Fruit fly (Drosophila melanogaster) whole organism, larva: ENCODE results near the gene Cyp313a1.

Experiments
- noc ChIP-seq: fragments of 200-800 bp; sonication (Bioruptor generic); optimal IDR thresholded peaks from 3 replicates; lab custom pipeline; 2019; ENCODE audit warnings: missing biosample characterization, mild to moderate bottlenecking, missing genetic modification characterization, moderate library complexity

Cyp313a1 gene

DNA sequence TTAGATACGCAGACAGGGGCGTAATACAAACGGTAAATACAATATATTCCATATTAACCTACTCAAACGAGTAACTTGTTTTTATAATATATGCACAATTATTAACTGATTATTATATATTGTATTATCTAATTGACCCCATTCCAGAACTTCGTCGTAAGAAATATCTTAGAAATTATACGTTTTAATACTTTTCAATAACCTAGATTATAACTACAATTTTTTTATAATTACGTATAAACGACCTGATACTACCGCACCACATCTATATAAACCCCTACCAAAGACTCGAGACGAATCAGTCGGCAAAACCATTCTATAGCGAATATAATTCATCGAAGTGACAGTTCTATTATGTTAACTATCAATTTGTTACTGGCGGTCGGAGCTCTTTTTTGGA, at the start of gene Cyp313a1:
TSS of gene Cyp313a1 (plus strand) at position 301 of the 400 bp plus-strand sequence.
- TF ChIP-seq noc (tag; lab: Kevin White, UChicago) = no peak

DNA sequence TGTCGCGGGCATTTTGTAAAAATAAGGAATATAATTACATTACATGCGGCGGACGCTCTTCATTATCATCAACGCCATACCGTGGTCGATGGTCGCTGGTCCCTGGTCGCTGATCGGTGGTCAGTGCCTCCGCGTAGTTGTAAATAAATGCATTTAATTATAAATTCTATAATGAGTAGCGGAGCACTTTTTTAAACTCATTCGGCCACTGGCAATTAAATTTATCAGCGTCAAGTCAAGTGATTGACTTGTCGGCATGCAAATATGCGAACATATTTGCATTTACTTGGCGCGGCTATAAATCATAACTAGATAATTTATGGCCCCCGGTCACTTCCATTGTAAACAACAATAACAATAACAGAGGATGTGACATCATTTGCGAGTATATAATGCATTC, 49.4 kb upstream of the Cyp313a1 start:
- no peak for TF ChIP-seq noc (tag; lab: Kevin White, UChicago)

DNA sequence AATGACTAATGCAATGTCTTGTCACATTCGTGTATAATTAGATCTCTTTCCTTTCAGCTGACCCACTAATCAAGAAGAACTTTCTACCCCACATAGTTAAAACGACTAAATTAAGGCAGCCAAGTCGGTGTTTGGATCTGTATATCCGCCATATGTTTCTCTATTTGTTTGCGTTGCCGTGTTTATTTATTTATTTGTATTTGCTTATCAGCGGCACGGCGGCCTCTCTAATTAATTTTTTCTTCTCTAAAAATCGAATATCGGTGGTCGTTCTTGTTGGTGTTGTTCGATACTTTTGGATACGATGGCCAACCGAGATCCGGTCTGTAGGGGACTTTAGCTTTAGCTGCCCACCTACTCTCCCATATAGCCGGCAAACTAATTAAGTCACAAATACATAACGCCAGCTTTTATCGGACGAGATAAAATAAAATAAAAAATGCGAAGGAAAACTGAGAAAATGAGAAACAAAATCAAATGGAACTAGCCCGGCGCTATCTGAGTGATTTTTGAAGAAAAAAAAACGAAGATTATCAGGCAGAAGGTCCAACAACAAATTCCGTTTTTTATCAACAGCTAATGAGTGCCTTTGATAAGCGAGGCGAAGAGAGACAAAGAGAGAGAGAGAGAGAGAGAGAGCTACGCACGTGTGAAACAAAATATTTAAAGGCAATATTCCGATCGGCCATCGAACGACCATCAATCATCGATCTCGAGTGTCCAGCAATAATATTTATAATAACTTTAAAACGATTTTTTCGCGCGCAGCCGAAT, 48.1 kb upstream of the Cyp313a1 start:
- TF ChIP-seq noc (tag; lab: Kevin White, UChicago) = peak; percentile 25

DNA sequence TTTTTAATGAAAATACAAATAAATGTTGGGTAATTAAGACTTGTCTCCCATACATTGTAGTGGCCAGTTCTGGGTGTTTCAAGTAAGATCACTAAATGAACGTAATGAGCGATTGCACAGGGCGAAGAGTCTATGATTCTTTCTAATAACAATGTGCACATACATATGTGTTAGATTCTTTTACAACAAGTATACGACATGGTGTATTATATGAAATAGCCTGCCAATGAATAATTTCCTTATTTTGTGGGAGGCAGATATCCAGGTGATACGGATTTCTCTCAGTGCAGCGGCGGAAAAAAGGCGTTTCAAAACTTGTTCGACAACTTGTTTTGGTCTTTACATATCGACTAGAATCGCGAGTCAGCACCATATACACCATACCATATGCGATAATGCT, 47.3 kb upstream of the Cyp313a1 start:
- TF ChIP-seq noc (tag; lab: Kevin White, UChicago) = no peak

DNA sequence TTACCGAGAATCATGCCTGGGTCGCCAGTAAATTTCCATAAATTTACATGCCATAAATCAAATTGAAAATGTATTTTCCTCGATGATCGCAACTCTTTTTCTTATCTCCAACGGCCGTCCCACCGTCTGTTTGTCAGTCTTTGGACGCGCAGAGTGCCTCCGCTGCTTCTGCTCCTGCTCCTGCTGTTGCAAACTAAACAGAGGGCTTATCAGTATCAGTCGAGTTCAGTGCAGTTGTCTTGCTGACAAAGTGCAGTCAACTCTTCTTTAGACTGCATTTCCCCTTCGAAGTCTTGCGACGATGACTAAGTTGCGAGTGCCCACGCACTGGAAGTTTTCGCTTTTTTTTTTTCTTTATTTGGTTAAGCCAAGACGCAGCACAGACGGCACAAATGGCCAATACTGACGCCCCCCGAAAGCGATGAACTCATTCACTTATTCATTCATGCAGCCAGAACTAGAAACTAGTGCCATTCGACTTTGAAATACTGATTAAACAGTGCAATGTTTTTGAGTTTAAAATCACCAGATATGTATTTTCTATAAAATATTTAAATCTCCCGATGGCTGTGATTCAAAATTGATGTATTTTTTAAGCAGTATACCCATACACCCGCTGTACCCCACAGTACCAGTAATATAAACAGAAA, 46.7 kb upstream of the Cyp313a1 start:
- TF ChIP-seq noc (tag; lab: Kevin White, UChicago) = no peak

DNA sequence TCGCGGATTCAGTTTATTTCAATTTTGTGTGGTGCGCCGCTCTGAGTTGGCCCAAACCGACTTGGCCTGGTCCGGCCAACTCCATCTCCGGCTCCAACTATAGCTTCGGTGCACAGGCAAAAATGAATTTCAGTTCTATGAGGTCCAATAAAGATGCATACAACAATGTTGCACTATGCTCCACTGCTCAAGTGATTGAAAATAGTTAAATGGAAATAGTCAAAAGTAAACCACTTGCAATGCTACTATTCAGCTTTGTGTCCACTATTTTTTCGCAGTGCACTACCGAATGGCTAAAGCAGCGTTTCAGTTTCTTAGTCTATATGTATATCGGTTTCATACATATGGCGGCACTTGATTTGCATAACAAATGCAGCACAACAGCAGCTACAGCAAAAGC, 44.6 kb upstream of the Cyp313a1 start:
- peak; percentile 23 for TF ChIP-seq noc (tag; lab: Kevin White, UChicago)

DNA sequence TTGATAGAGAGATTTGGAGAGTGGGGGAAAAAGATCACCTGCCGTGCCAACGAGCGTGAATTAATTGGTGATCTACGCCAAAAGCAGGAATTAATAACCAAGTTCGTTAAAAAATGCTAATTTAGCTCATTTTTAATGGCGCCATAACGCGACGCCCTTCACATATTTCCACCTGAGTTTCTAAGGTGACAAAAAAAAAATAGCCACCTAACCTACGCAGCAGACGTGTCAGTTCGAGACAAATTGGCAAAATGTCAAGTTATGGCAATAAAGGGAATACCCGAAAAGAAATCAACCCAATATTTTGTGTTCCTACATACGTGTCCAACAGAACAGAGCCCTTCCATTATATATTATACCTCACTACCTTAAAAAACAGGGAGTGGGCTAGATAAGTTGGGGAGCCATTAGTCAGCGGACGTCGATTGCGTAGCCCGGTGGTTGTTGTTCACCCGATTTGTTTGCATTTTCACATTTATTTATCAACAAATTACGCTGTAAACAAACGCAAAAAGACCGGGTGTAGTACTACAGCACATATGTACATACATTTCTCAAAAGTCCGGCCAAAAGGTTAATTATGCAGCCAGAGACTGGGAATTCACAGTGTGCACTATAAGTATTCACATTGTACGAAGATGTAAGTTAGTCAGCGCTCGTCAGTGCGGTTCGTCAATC, 43.6 kb upstream of the Cyp313a1 start:
- no peak for TF ChIP-seq noc (tag; lab: Kevin White, UChicago)

DNA sequence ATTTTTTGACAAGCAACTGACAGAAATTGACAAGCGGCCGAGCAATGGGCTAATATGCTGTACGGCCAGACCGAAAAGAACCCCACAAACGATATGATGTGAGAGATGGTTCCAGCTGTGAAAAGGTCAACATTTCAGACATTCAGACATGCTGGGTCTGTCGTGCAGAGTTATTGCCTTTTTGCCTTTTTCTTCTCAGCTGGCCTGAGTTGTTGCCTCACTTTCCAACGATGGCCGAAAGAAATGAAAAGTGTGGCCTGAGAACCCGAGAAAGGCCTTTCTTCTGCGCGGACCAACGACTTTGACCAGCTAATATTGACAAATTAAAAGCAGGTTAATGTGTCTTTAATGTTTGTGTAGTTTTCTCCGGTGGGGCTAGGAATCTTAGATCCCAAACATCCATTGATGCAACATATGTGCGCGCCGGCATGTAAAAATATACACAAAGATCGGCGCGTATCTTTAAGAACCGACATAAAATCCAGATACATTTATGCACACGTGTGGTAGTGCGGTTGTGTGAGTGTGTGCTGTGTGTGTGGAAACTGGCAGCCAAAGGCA, 42.9 kb upstream of the Cyp313a1 start:
- no peak for TF ChIP-seq noc (tag; lab: Kevin White, UChicago)

DNA sequence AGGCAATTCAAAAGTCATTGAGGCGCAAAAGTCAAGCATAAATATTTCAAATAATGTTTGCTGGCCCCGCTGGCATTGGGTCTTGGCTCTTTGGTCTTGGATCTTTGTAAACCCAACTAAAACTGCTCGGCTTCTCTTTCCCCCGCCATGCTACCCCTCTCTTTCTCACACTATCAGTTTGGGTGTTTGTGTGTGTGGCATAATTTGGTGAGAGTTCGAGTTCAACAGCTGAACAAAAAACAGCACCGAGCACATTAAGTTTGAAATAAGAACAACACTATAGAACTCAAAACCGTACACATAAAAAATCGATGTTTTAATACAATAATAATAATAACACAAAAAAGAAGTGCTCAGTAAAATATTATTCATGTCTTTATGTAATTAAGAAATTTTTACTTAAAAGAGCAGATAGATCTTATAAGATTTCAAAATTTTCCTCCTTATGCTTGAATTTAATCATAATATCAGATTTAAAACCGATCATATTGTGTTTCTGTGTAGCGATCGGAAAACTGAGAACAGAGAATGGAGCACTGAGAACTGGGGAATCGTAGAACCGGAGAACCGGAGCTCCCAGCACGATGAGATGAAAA, 42.3 kb upstream of the Cyp313a1 start:
- TF ChIP-seq noc (tag; lab: Kevin White, UChicago) = no peak

DNA sequence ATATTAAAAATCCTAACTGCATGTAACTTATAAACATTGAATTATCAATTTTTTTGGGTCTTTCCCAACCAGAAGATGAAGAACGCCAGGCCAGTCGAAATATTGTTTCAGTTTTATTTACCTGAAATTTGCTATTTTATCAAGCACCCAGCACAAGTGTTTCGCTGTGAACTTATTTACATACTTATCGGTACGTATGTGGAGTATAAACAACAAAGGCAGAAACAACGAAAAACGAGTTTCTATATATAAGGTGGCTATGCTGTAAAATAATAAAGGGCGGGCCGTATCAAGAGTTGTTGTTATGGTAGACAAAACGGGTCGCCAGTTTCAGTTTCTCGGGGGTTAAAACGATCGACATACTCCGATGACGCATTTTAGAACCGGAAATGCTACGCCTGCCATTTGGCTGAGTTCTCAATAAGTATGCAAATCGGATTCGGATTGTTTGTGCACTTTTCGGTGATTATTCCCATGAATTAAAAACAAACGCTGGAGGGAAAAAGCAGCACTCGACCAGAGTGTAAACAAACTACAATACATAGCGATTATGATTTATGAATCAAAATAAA, 41.1 kb upstream of the Cyp313a1 start:
- TF ChIP-seq noc (tag; lab: Kevin White, UChicago) = no peak

DNA sequence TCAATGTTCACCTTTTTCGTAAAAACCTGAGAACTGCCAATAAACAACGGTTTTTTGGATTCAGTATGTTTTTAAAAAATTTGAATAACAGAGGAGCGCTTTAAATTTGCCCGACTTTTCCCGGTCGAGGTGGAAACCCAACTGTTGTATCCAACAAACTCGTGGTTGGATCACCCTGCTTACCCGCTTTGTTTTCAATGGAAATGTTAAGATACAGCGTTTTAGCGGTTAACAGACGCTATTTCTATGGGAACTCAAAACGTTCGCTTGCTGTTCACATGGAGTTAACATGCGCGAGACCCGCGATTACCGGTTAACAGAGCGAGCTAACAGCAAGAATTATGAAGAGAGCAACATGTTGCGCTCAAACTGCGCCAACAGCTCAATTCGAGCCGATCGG, 39.3 kb upstream of the Cyp313a1 start, which contains the start of gene cv-c:
TSS of gene cv-c (minus strand) at position 145 of the 400 bp plus-strand sequence.
- peak; percentile 28 for TF ChIP-seq noc (tag; lab: Kevin White, UChicago)

DNA sequence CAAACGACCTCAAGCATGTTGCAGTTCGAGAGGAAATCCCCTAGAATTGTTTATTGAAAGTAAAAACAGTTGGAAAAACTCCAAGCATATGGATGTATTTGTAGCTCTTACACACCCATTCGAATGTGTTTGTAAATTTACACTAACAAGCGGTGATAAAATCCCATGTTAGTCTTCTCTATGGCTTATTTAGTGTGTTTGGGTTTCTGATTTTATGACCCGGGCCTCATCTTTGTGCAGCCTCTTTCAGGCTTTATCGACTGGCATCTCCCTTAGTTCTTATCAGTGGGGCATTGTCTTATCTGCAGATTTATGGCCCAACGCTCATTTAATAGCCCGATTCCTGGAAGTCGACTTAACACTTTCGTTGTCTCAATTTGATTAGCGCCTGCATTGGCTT, 38.9 kb upstream of the Cyp313a1 start:
- no peak for TF ChIP-seq noc (tag; lab: Kevin White, UChicago)

DNA sequence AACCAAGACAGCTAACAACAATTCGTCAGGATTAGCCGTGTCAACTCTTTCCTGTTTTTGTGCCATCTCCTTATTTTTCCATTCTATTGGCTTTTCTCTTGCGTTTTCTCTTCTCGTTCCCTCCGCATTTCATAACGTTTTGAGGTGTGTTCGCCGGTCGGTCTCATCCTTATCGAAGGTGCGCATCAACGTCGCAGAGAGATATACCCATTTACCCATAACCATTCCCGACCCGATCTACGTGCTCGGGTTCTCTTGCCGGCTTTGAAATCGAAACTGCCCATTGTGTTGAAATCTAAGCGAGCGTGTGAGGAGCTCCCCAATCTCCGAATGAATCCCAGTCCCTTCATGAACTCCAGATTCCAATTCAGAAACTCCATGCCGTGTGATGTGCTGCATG, 37.9 kb upstream of the Cyp313a1 start:
- no peak for TF ChIP-seq noc (tag; lab: Kevin White, UChicago)

DNA sequence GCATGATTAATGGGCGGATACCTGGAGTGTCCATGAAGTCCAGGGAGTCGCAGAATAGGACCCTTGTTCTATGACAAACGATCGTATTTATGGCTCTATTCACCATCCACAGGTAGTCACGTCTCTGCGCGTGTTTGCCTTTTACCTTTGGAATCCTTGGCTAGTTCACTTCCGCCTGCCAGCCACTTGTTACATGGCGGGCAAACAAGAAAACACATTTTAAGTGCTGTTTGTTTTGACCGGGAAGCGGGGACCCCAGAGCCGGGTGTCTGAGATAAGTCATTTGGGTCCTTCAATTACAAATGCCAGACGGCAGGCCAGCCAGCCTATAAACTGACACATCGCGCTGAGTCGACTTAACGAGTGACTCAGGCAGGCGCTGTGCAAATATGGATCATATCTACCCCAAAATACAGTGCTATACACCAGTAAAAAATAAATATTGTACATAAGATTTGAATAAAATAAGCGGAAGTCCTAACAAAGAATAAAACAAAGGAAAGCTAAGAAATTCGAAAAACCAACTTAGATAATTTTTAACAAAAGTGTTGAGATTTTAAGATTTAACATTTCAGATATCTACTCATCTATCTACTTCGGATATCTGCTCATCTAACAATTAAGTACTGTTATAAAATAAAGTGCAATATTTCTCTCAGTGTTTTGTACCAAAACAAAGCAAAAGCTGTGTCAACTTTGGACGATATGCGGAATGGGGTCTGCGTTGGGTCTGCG, 36.1 kb upstream of the Cyp313a1 start:
- no peak for TF ChIP-seq noc (tag; lab: Kevin White, UChicago)

DNA sequence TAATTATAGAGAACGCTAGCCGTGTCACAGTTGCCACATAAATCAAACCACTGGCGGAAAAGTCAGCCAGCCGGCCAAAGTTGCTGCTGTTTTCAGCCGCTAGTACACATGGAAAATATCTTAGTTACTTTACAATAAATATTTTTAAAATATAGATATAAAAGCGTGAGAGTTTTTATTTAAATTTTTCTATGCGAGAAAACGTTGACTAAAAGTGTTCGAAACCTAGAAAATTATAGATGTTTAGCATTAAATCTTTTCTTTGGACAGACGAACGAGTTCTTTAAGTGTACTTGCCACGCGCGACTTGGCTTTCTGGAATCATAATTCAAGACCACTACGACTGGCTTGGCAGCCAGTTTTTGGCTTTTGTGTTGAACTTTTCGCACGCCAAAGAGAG, 34.4 kb upstream of the Cyp313a1 start:
- TF ChIP-seq noc (tag; lab: Kevin White, UChicago) = no peak
